Worm (Caenorhabditis elegans) whole organism, mixed stage, embryonic: ENCODE data around the gene saps-1.

ENCODE experiments used
- ces-1 ChIP-seq: fragments of 150-350 bp; optimal IDR thresholded peaks from 2 replicates; lab custom pipeline; 2014; ENCODE audit warnings: missing biosample characterization, missing genetic modification reagents, missing genetic modification characterization
- flh-1 ChIP-seq: fragments of 200-800 bp; sonication (Bioruptor generic); optimal IDR thresholded peaks from 2 replicates; lab custom pipeline; 2018; ENCODE audit warnings: mild to moderate bottlenecking, missing genetic modification characterization, moderate library complexity, missing compliant biosample characterization
- hlh-1 ChIP-seq: fragments of 150-350 bp; optimal IDR thresholded peaks from 2 replicates; lab custom pipeline; 2014; ENCODE audit warnings: missing biosample characterization, missing genetic modification reagents, missing genetic modification characterization
- mab-5 ChIP-seq: fragments of 150-350 bp; optimal IDR thresholded peaks from 2 replicates; lab custom pipeline; 2014; ENCODE audit warnings: missing biosample characterization, missing genetic modification characterization
- mep-1 ChIP-seq: fragments of 150-350 bp; optimal IDR thresholded peaks from 2 replicates; lab custom pipeline; 2017; ENCODE audit warnings: missing biosample characterization, missing genetic modification reagents, missing genetic modification characterization, inconsistent platforms

DNA sequence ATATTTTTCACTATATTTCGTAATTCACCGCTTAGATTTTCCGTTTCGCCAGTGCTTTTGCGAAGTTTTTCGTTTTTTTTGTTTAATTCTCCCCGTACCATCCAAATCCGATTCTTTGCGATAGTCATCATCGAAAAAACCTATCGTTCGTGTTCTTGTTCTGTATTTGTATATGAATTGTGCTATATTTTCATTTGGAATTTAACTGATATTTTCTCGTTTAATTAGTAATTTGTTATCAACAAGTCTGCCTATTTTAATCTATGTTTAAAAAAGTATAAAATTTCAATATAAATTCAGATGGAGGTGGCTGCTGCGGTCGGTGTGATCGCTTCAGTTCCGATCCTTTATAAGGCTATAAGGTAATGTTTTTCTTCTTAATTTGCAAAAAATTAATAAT is 5.1 kb downstream of the saps-1 start, which contains the start of gene samp-1:
- no peak for TF ChIP-seq flh-1 (GFP tag; lab: Kevin White, UChicago)
- no peak for TF ChIP-seq hlh-1 (tag; lab: Kevin White, UChicago)
- no peak for TF ChIP-seq mab-5 (tag; lab: Kevin White, UChicago)
- no peak for TF ChIP-seq ces-1 (GFP tag; lab: Kevin White, UChicago)
- TF ChIP-seq mep-1 (tag; lab: Kevin White, UChicago): no peak
